Worm (Caenorhabditis elegans) whole organism, young adult: Measurements from ENCODE around the gene oxi-1.
A peak's percentile ranks its signal among the peaks of the same experiment; 100 is the strongest.

Experiments
- B0035.1 ChIP-seq: sonication (generic microtip); optimal IDR thresholded peaks from 2 replicates; lab custom pipeline; 2016; ENCODE audit warnings: missing genetic modification characterization, mild to moderate bottlenecking, missing compliant biosample characterization, missing genotype, missing genetic modification reagents
- B0336.3 ChIP-seq: fragments of 200-800 bp; sonication (Bioruptor generic); IDR thresholded peaks from 2 replicates; pipeline ENCODE4 v1.3.6; 2022; ENCODE audit warnings: missing genetic modification characterization, missing compliant biosample characterization
- C17E4.6 ChIP-seq: fragments of 200-800 bp; sonication (Bioruptor generic); IDR thresholded peaks from 2 replicates; pipeline ENCODE4 v1.3.6; 2022; ENCODE audit warnings: missing genetic modification reagents, missing genetic modification characterization, missing compliant biosample characterization
- F10E7.11 ChIP-seq: sonication (generic microtip); optimal IDR thresholded peaks from 2 replicates; lab custom pipeline; 2017; ENCODE audit warnings: mild to moderate bottlenecking, missing genetic modification characterization, moderate library complexity, missing compliant biosample characterization
- F33H1.4 ChIP-seq: fragments of 200-800 bp; sonication (Bioruptor generic); IDR thresholded peaks from 2 replicates; pipeline ENCODE4 v1.3.6; 2022; ENCODE audit warnings: missing genetic modification reagents, missing genetic modification characterization, missing compliant biosample characterization
- F39B2.1 ChIP-seq: fragments of 200-800 bp; sonication (Bioruptor generic); IDR thresholded peaks from 2 replicates; pipeline ENCODE4 v1.3.6; 2022; ENCODE audit warnings: missing genetic modification reagents, missing genetic modification characterization, missing compliant biosample characterization
- K12H6.12 ChIP-seq: fragments of 200-800 bp; sonication (Bioruptor generic); optimal IDR thresholded peaks from 2 replicates; lab custom pipeline; 2018; ENCODE audit warnings: mild to moderate bottlenecking, missing genetic modification characterization, missing compliant biosample characterization
- T26A5.8 ChIP-seq: sonication (generic microtip); optimal IDR thresholded peaks from 2 replicates; lab custom pipeline; 2016; ENCODE audit warnings: missing genetic modification characterization, missing compliant biosample characterization
- Y53G8AR.9 ChIP-seq: fragments of 200-800 bp; sonication (Bioruptor generic); conservative IDR thresholded peaks from 2 replicates; pipeline ENCODE4 v1.3.6; 2022; ENCODE audit warnings: missing genetic modification reagents, missing genetic modification characterization, missing compliant biosample characterization
- akir-1 ChIP-seq: fragments of 200-800 bp; sonication (Bioruptor generic); optimal IDR thresholded peaks from 2 replicates; lab custom pipeline; 2018; ENCODE audit warnings: mild to moderate bottlenecking, missing genetic modification characterization, moderate library complexity, missing compliant biosample characterization
- aptf-2 ChIP-seq: fragments of 200-800 bp; sonication (Bioruptor generic); conservative IDR thresholded peaks from 2 replicates; pipeline ENCODE4 v1.3.6; 2022; ENCODE audit warnings: missing genetic modification reagents, missing genetic modification characterization, missing compliant biosample characterization
- attf-5 ChIP-seq: fragments of 200-800 bp; sonication (Bioruptor generic); optimal IDR thresholded peaks from 2 replicates; lab custom pipeline; 2018; ENCODE audit warnings: mild to moderate bottlenecking, missing genetic modification characterization, missing compliant biosample characterization
- attf-6 ChIP-seq: fragments of 200-800 bp; sonication (Bioruptor generic); IDR thresholded peaks from 2 replicates; pipeline ENCODE4 v1.3.6; 2022; ENCODE audit warnings: missing genetic modification reagents, missing genetic modification characterization, missing compliant biosample characterization
- bed-1 ChIP-seq: fragments of 200-800 bp; sonication (Bioruptor generic); IDR thresholded peaks from 2 replicates; pipeline ENCODE4 v1.3.6; 2022; ENCODE audit warnings: missing genetic modification reagents, missing genetic modification characterization, missing compliant biosample characterization
- bed-2 ChIP-seq: fragments of 200-800 bp; sonication (Bioruptor generic); IDR thresholded peaks from 2 replicates; pipeline ENCODE4 v1.3.6; 2022; ENCODE audit warnings: missing genetic modification reagents, missing genetic modification characterization, missing compliant biosample characterization
- ccch-3 ChIP-seq: fragments of 200-800 bp; sonication (Bioruptor generic); optimal IDR thresholded peaks from 2 replicates; lab custom pipeline; 2018; ENCODE audit warnings: mild to moderate bottlenecking, missing genetic modification characterization, missing compliant biosample characterization
- ceh-40 ChIP-seq: fragments of 200-800 bp; sonication (Bioruptor generic); IDR thresholded peaks from 2 replicates; pipeline ENCODE4 v1.3.6; 2022; ENCODE audit warnings: missing genetic modification characterization, missing compliant biosample characterization
- ceh-79 ChIP-seq: sonication (generic microtip); optimal IDR thresholded peaks from 2 replicates; lab custom pipeline; 2017; ENCODE audit warnings: mild to moderate bottlenecking, missing genetic modification characterization, missing compliant biosample characterization
- ceh-91 ChIP-seq: fragments of 200-800 bp; sonication (Bioruptor generic); IDR thresholded peaks from 2 replicates; pipeline ENCODE4 v1.3.6; 2022; ENCODE audit warnings: missing genetic modification reagents, missing genetic modification characterization, missing compliant biosample characterization
- dox-1 ChIP-seq: fragments of 200-800 bp; sonication (Bioruptor generic); IDR thresholded peaks from 2 replicates; pipeline ENCODE4 v1.3.6; 2022; ENCODE audit warnings: missing genetic modification reagents, missing genetic modification characterization, missing compliant biosample characterization
- ets-4 ChIP-seq: fragments of 200-800 bp; sonication (Bioruptor generic); optimal IDR thresholded peaks from 2 replicates; lab custom pipeline; 2018; ENCODE audit warnings: mild to moderate bottlenecking, missing genetic modification characterization, missing compliant biosample characterization
- hlh-12 ChIP-seq: sonication (generic microtip); optimal IDR thresholded peaks from 2 replicates; lab custom pipeline; 2016; ENCODE audit warnings: missing genetic modification characterization, missing compliant biosample characterization
- hlh-26 ChIP-seq: fragments of 200-800 bp; sonication (Bioruptor generic); conservative IDR thresholded peaks from 2 replicates; pipeline ENCODE4 v1.3.6; 2022; ENCODE audit warnings: missing genetic modification reagents, missing genetic modification characterization, missing compliant biosample characterization
- lag-1 ChIP-seq: fragments of 200-800 bp; sonication (Bioruptor generic); IDR thresholded peaks from 2 replicates; pipeline ENCODE4 v1.3.6; 2022; ENCODE audit warnings: missing genetic modification reagents, missing genetic modification characterization, missing compliant biosample characterization
- lin-26 ChIP-seq: fragments of 200-800 bp; sonication (Bioruptor generic); IDR thresholded peaks from 2 replicates; pipeline ENCODE4 v1.3.6; 2022; ENCODE audit warnings: missing genetic modification reagents, missing genetic modification characterization, missing compliant biosample characterization
- mcd-1 ChIP-seq: fragments of 200-800 bp; sonication (Bioruptor generic); IDR thresholded peaks from 2 replicates; pipeline ENCODE4 v1.3.6; 2022; ENCODE audit warnings: missing genetic modification reagents, missing genetic modification characterization, missing compliant biosample characterization
- nfya-1 ChIP-seq: sonication (generic microtip); optimal IDR thresholded peaks from 2 replicates; lab custom pipeline; 2017; ENCODE audit warnings: antibody characterized with exemption, missing compliant biosample characterization, missing genetic modification characterization, borderline replicate concordance; ENCODE audit not compliant: insufficient read depth
- nfyb-1 ChIP-seq: fragments of 200-800 bp; sonication (Bioruptor generic); IDR thresholded peaks from 2 replicates; pipeline ENCODE4 v1.3.6; 2022; ENCODE audit warnings: missing genetic modification reagents, missing genetic modification characterization, missing compliant biosample characterization
- nhr-120 ChIP-seq: fragments of 200-800 bp; sonication (Bioruptor generic); IDR thresholded peaks from 2 replicates; pipeline ENCODE4 v1.3.6; 2022; ENCODE audit warnings: missing genetic modification characterization, missing compliant biosample characterization
- nhr-90 ChIP-seq: sonication (generic microtip); optimal IDR thresholded peaks from 2 replicates; lab custom pipeline; 2016; ENCODE audit warnings: missing genotype, mild to moderate bottlenecking, missing genetic modification characterization, missing compliant biosample characterization
- rpc-1 ChIP-seq, 2 experiments: fragments of 150-350 bp in 1 of 2; sonication (generic microtip) in 1 of 2; optimal IDR thresholded peaks; 2 replicates each; lab custom pipeline; 2014 to 2018; ENCODE audit warnings: missing biosample characterization in 1 of 2, missing genetic modification characterization in 1 of 2, missing genetic modification reagents in 1 of 2, missing genotype in 1 of 2
- snpc-1.1 ChIP-seq: sonication (generic microtip); optimal IDR thresholded peaks from 2 replicates; lab custom pipeline; 2017; ENCODE audit warnings: missing genetic modification characterization, mild to moderate bottlenecking, missing compliant biosample characterization, antibody characterized with exemption, moderate library complexity, missing genotype, missing genetic modification reagents; ENCODE audit not compliant: insufficient read depth
- tbx-9 ChIP-seq: sonication (generic microtip); optimal IDR thresholded peaks from 2 replicates; lab custom pipeline; 2016; ENCODE audit warnings: borderline replicate concordance, missing genetic modification characterization, inconsistent platforms, missing compliant biosample characterization
- tlf-1 ChIP-seq: fragments of 200-800 bp; sonication (Bioruptor generic); optimal IDR thresholded peaks from 2 replicates; lab custom pipeline; 2018; ENCODE audit warnings: mild to moderate bottlenecking, missing genetic modification characterization, missing compliant biosample characterization
- zim-3 ChIP-seq: sonication (generic microtip); optimal IDR thresholded peaks from 2 replicates; lab custom pipeline; 2017; ENCODE audit warnings: mild to moderate bottlenecking, missing genetic modification characterization, moderate library complexity, missing compliant biosample characterization

oxi-1 gene

DNA sequence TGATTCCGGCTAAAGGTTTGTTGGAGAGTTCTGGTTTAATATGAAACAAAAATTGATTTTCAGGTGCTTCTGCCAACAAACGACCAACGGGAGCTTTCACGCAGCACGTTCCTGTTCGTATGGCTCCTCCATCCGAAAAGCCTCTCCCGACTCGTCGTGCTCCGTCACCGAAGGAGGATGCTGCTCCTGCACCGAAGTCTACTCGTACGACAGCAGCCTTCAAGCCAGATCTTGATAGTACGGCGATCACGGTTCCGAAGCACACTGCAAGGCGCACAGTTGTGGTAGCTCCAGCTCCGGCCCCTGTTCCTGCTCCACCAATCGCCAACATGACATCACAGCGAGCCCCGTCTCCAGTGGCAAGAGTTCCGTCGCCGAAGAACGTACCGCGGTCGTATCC is 49.3 kb upstream of the oxi-1 start (continued):
- TF ChIP-seq ceh-91 (GFP tag; lab: Robert Waterston, UW) (no peak), attf-5 (GFP tag; lab: Kevin White, UChicago) (peak; percentile 5), tlf-1 (no peak), zim-3 (tag; lab: Kevin White, UChicago) (no peak), bed-1 (GFP tag; lab: Robert Waterston, UW) (no peak), F10E7.11 (tag; lab: Kevin White, UChicago) (no peak), nfya-1 (tag; lab: Kevin White, UChicago) (no peak), ceh-40 (GFP tag; lab: Robert Waterston, UW) (no peak), dox-1 (GFP tag; lab: Robert Waterston, UW) (no peak), aptf-2 (GFP tag; lab: Robert Waterston, UW) (no peak), T26A5.8 (tag; lab: Kevin White, UChicago) (no peak), mcd-1 (no peak), snpc-1.1 (tag; lab: Kevin White, UChicago) (no peak), lag-1 (GFP tag; lab: Robert Waterston, UW) (no peak), B0035.1 (no peak), K12H6.12 (tag; lab: Kevin White, UChicago) (no peak), B0336.3 (GFP tag; lab: Robert Waterston, UW) (0 out of 2 replicates have a peak, but pooled peaks have one; percentile 7), rpc-1 (optimal IDR thresholded peaks at IDR 0.05; lab: Kevin White, UChicago) (no peak), rpc-1 (tag; optimal IDR thresholded peaks at IDR 0.05; lab: Kevin White, UChicago) (no peak), akir-1 (GFP tag; lab: Kevin White, UChicago) (no peak), ccch-3 (GFP tag; lab: Kevin White, UChicago) (no peak), nhr-120 (GFP tag; lab: Robert Waterston, UW) (no peak), hlh-12 (tag; lab: Kevin White, UChicago) (no peak), tbx-9 (tag; lab: Kevin White, UChicago) (no peak), nhr-90 (tag; lab: Kevin White, UChicago) (no peak), nfyb-1 (GFP tag; lab: Robert Waterston, UW) (no peak), lin-26 (GFP tag; lab: Robert Waterston, UW) (no peak), C17E4.6 (GFP tag; lab: Robert Waterston, UW) (no peak), hlh-26 (no peak), ceh-79 (tag; lab: Kevin White, UChicago) (no peak), ets-4 (GFP tag; lab: Kevin White, UChicago) (no peak), Y53G8AR.9 (no peak)

ce11 chrIII:10809568-10809967 is 48.5 kb upstream of the oxi-1 start:
- TF ChIP-seq F33H1.4 (no peak), F39B2.1 (GFP tag; lab: Robert Waterston, UW) (no peak), F10E7.11 (tag; lab: Kevin White, UChicago) (no peak), bed-2 (GFP tag; lab: Robert Waterston, UW) (no peak), bed-1 (GFP tag; lab: Robert Waterston, UW) (no peak), attf-6 (GFP tag; lab: Robert Waterston, UW) (0 out of 2 replicates have a peak, but pooled peaks have one; percentile 10)

DNA sequence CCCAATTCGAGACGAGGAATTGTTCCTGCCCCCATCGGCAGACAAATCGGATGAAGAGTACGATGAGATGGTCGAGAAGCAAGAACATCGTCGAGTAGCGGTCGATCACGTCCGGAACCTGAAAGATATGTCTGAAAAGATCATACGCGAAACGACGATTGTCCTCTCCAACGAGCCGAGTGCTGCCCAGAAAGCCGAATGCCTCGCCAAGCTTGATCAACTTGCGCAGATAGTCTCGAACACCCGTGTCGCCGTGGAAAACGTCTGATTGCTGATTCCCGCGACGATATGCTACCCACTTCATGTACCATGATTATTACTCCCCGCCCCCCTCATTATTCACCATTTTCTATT is 47.6 kb upstream of the oxi-1 start:
- TF ChIP-seq aptf-2 (GFP tag; lab: Robert Waterston, UW) (no peak), B0336.3 (GFP tag; lab: Robert Waterston, UW) (peak; percentile 38)
